Fruit fly (Drosophila melanogaster): Measurements from ENCODE around the gene Gnpnat.

DNA sequence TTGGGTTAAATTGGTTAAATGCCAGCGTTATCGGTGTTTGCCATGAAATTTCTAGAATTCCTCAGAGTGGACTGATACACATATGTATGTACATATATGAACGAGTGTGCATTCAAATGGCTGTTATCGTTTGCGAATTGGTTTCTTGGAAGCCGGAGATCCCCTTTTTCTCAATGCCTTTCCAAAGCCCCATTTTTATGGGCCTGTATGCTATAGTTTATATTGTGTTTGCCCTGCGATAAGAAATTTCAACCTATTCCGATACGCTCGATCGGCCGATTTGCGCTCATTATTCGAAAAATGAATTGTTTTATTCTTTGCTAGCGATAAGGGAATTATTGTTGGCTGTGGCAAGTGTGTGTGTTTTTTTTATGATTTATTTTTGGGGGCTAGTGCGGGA is 45.1 kb downstream of the Gnpnat start:
- TF ChIP-seq Hr96 (GFP tag; optimal IDR thresholded peaks at IDR 0.05): no peak
- TF ChIP-seq CG7045 (GFP tag; optimal IDR thresholded peaks at IDR 0.05): no peak
- TF ChIP-seq CG14711 (tag; optimal IDR thresholded peaks at IDR 0.05): no peak
- no peak for TF ChIP-seq ovo (GFP tag; optimal IDR thresholded peaks at IDR 0.05)
- no peak for TF ChIP-seq Mnt (GFP tag; optimal IDR thresholded peaks at IDR 0.05)

Data from whole organism, adult.